Worm (Caenorhabditis elegans): ENCODE measurements around the gene Y54G2A.38.
"Not testable (repeated sequence)": the region's sequence is repeated elsewhere in the genome, so short reads cannot be mapped to it uniquely, and the experiment has no call there.

DNA sequence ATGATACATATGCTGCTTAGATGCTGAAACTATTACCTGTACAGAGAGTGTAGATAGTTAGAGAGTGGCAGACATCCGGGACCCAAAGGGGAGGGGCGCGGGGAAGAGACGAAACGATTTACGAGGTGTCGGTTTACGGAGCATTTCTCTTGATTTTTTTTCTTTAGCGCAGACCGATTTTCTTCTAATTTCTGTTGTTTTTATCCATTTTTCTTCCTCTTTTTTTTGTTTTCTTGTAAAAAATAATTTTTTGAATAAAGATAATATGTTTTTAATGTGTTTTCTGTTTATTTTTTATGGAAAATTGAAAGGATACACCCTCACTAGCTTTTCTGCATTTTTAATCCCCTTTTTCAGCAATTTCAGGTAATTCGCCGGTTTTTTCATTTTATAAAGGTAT is 18.6 kb downstream of the Y54G2A.38 start, which contains the start of gene Y54G2A.72:
- TF ChIP-seq lin-39 (tag; optimal IDR thresholded peaks at IDR 0.05); nhr-237 (tag; optimal IDR thresholded peaks at IDR 0.05); unc-62 (GFP tag; optimal IDR thresholded peaks at IDR 0.05); R02D3.7 (tag; optimal IDR thresholded peaks at IDR 0.05); blmp-1 (tag; optimal IDR thresholded peaks at IDR 0.05; ENCODE audit: insufficient read depth); unc-55 (GFP tag; optimal IDR thresholded peaks at IDR 0.05); nhr-11 (tag; optimal IDR thresholded peaks at IDR 0.05); nhr-12 (tag; optimal IDR thresholded peaks at IDR 0.05): not testable (repeated sequence)

Measured in whole organism, L2 larva.